Worm (Caenorhabditis elegans): ENCODE measurements around the gene srb-18.
"Not testable (repeated sequence)": the region's sequence is repeated elsewhere in the genome, so short reads cannot be mapped to it uniquely, and the experiment has no call there.

The srb-18 gene

DNA sequence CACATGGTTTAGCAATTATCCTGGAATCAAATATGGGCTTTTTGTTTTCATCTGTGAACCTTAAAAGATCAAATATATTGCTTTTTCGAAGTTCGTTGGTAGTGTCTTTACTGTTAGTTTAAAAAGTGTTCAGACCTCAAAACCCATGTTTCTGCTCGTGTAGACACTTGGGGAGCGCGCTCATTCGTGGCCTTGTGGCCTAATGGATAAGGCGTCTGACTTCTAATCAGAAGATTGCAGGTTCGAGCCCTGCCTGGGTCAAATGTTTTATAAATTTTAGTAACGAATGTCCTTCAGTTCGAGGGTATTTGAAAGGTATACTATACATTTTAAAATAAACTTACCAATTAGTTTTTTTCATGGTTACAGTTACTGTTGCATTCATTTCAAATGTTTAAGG, 8.8 kb upstream of the srb-18 start:
- no peak for TF ChIP-seq ztf-26 (tag; optimal IDR thresholded peaks at IDR 0.05)
- peak; percentile 90 for TF ChIP-seq tbp1 (GFP tag; optimal IDR thresholded peaks at IDR 0.05)
- no peak for TF ChIP-seq madf-3 (GFP tag; IDR thresholded peaks at IDR 0.05)
- TF ChIP-seq lin-26 (GFP tag; IDR thresholded peaks at IDR 0.05), result peak; percentile 55; the same call in 1 of the 2 replicates
- TF ChIP-seq F23B12.7 (tag; optimal IDR thresholded peaks at IDR 0.05; ENCODE audit: insufficient read depth), result peak; percentile 60
- peak; percentile 54 for TF ChIP-seq rpc-1 (optimal IDR thresholded peaks at IDR 0.05)
- peak; percentile 73 for TF ChIP-seq rpc-1 (tag; optimal IDR thresholded peaks at IDR 0.05)
- TF ChIP-seq ztf-18 (tag; optimal IDR thresholded peaks at IDR 0.05), result peak; percentile 15
- TF ChIP-seq pbrm-1 (GFP tag; IDR thresholded peaks at IDR 0.05), result peak; percentile 31; the same call in 1 of the 2 replicates
- TF ChIP-seq Y56A3A.18 (GFP tag; IDR thresholded peaks at IDR 0.05), result 0 out of 2 replicates have a peak, but pooled peaks have one; percentile 30
- TF ChIP-seq him-1 (tag; optimal IDR thresholded peaks at IDR 0.05), result peak; percentile 67
- peak; percentile 71 for TF ChIP-seq B0261.1 (tag; optimal IDR thresholded peaks at IDR 0.05)
- TF ChIP-seq D2030.7 (GFP tag; IDR thresholded peaks at IDR 0.05), result 0 out of 2 replicates have a peak, but pooled peaks have one; percentile 44
- no peak for TF ChIP-seq ets-4 (GFP tag; optimal IDR thresholded peaks at IDR 0.05)
- TF ChIP-seq chd-7 (tag; optimal IDR thresholded peaks at IDR 0.05), result no peak

DNA sequence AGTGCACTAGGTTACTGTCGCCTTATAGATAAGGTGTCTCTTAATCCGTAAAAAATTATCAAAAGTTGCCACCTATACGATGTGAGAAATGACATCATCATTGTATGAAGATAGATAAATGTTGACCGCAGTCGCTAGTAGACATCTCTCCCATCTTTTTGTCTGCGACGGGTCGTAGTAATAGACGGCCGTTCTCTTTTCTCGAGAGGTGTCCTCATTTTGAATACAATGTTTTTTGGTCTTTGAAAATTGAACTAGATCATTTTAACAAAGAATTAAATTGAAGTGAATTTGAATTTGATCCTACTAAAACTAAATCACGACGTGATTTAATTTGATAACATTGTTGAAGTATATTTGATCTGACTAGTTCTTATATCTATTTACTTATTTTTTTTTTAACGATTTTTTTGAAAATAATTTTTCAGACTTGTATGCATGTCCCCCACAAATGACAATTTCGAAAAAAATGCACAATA, 6.4 kb upstream of the srb-18 start, which contains the start of the genes str-31 and nhr-172:
str-31 (minus strand) TSS at position 101 of the 479 bp plus-strand sequence.
nhr-172 (plus strand) TSS at position 429 of the 479 bp plus-strand sequence.
- no peak for TF ChIP-seq T26A5.8 (tag; optimal IDR thresholded peaks at IDR 0.05)
- TF ChIP-seq ztf-18 (tag; optimal IDR thresholded peaks at IDR 0.05), result no peak
- TF ChIP-seq hrde-1 (tag; optimal IDR thresholded peaks at IDR 0.05; ENCODE audit: borderline replicate concordance), result no peak
- TF ChIP-seq let-526 (GFP tag; IDR thresholded peaks at IDR 0.05), result no peak
- TF ChIP-seq mes-4 (tag; optimal IDR thresholded peaks at IDR 0.05), result no peak
- no peak for TF ChIP-seq ztf-25 (GFP tag; IDR thresholded peaks at IDR 0.05)
- TF ChIP-seq rpc-1 (optimal IDR thresholded peaks at IDR 0.05), result no peak
- TF ChIP-seq rpc-1 (tag; optimal IDR thresholded peaks at IDR 0.05), result no peak
- no peak for TF ChIP-seq F33H1.4 (GFP tag; IDR thresholded peaks at IDR 0.05)
- TF ChIP-seq ztf-3 (GFP tag; optimal IDR thresholded peaks at IDR 0.05), result no peak
- TF ChIP-seq hmg-1.2 (GFP tag; IDR thresholded peaks at IDR 0.05), result no peak
- no peak for TF ChIP-seq F23B12.7 (tag; optimal IDR thresholded peaks at IDR 0.05; ENCODE audit: insufficient read depth)
- no peak for TF ChIP-seq nhr-120 (GFP tag; IDR thresholded peaks at IDR 0.05)
- TF ChIP-seq Y53G8AR.9 (GFP tag; conservative IDR thresholded peaks at IDR 0.05), result no peak
- TF ChIP-seq ceh-40 (GFP tag; IDR thresholded peaks at IDR 0.05), result no peak
- no peak for TF ChIP-seq unc-130 (GFP tag; optimal IDR thresholded peaks at IDR 0.05)
- no peak for TF ChIP-seq pha-4 (tag; optimal IDR thresholded peaks at IDR 0.05)
- TF ChIP-seq snpc-3.4 (tag; optimal IDR thresholded peaks at IDR 0.05), result no peak

DNA sequence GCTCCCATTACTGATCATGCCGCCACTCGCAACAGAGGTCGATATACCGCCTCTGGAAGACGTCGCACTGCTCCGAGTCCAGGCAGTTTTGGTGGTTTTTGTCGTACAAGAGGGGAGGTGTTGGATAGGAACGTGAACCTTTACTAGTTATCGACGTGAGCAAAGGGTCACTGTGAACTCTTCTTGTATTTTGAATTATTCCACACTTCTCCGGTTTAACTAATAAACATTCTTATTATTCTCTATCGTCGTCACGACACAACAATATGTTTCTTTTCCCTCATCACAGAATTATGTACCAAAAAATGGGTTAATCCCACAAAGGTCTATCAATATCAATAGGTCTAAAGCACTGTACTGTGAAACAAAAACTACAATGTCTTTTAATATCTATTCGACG, 3.6 kb upstream of the srb-18 start, which contains the start of gene nhr-171:
nhr-171 (plus strand) TSS at position 301 of the 400 bp plus-strand sequence.
- TF ChIP-seq ceh-100 (GFP tag; IDR thresholded peaks at IDR 0.05); madf-10 (tag; optimal IDR thresholded peaks at IDR 0.05); nfya-1 (tag; optimal IDR thresholded peaks at IDR 0.05; ENCODE audit: borderline replicate concordance, insufficient read depth): not testable (repeated sequence)

DNA sequence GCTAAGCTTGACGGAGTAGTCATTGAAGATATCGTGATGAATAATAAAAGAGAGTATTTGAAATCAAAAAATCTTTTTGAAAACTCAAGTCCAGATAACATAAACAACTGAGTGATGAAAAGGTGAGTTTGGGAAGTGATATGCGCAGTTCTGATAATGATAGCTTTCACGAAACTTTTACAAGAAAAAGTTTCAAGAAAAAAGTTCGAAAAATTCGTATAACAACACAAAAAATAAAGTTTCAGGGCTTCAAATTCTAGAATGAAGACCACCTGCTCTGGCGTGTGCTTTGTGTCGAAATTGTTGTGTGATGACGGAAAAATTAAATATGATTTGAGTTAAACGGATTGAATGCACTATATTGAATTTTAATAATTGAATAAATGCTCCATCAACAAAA, 5.0 kb downstream of the srb-18 start, which contains the start of gene srb-19:
srb-19 (minus strand) TSS at position 101 of the 400 bp plus-strand sequence.
- TF ChIP-seq B0336.3 (GFP tag; IDR thresholded peaks at IDR 0.05), result no peak
- no peak for TF ChIP-seq ceh-58 (GFP tag; IDR thresholded peaks at IDR 0.05)
- no peak for TF ChIP-seq atf-7 (tag; optimal IDR thresholded peaks at IDR 0.05)
- TF ChIP-seq aptf-2 (GFP tag; conservative IDR thresholded peaks at IDR 0.05), result no peak
- TF ChIP-seq nfya-2 (GFP tag; IDR thresholded peaks at IDR 0.05), result no peak
- no peak for TF ChIP-seq T07F8.4 (tag; optimal IDR thresholded peaks at IDR 0.05)
- no peak for TF ChIP-seq chd-7 (tag; optimal IDR thresholded peaks at IDR 0.05)
- TF ChIP-seq hmg-1.2 (GFP tag; IDR thresholded peaks at IDR 0.05), result no peak
- no peak for TF ChIP-seq F23B12.7 (tag; optimal IDR thresholded peaks at IDR 0.05; ENCODE audit: insufficient read depth)
- no peak for TF ChIP-seq lir-1 (GFP tag; conservative IDR thresholded peaks at IDR 0.05)
- no peak for TF ChIP-seq ztf-18 (tag; optimal IDR thresholded peaks at IDR 0.05)
- TF ChIP-seq lin-54 (GFP tag; optimal IDR thresholded peaks at IDR 0.05), result no peak
- TF ChIP-seq ztf-6 (GFP tag; IDR thresholded peaks at IDR 0.05), result no peak
- no peak for TF ChIP-seq K12H6.12 (tag; optimal IDR thresholded peaks at IDR 0.05)

Measured in whole organism, young adult.